Worm (Caenorhabditis elegans) whole organism, young adult: Measurements from ENCODE around the gene K08D12.3.

Experiments
- F52B5.7 ChIP-seq: sonication (generic microtip); optimal IDR thresholded peaks from 2 replicates; lab custom pipeline; 2016; ENCODE audit warnings: mild to moderate bottlenecking, missing genetic modification characterization, missing compliant biosample characterization
- aptf-3 ChIP-seq: fragments of 200-800 bp; sonication (Bioruptor generic); IDR thresholded peaks from 2 replicates; pipeline ENCODE4 v1.3.6; 2022; ENCODE audit warnings: missing genetic modification characterization, missing compliant biosample characterization
- ekl-4 ChIP-seq: fragments of 200-800 bp; sonication (Bioruptor generic); IDR thresholded peaks from 2 replicates; pipeline ENCODE4 v1.3.6; 2022; ENCODE audit warnings: missing genetic modification reagents, missing genetic modification characterization, missing compliant biosample characterization
- nhr-27 ChIP-seq: fragments of 200-800 bp; sonication (Bioruptor generic); optimal IDR thresholded peaks from 2 replicates; lab custom pipeline; 2018; ENCODE audit warnings: mild to moderate bottlenecking, missing genetic modification characterization, moderate library complexity, missing compliant biosample characterization
- zfh-2 ChIP-seq: fragments of 200-800 bp; sonication (Bioruptor generic); conservative IDR thresholded peaks from 2 replicates; pipeline ENCODE4 v1.3.6; 2022; ENCODE audit warnings: missing genetic modification reagents, missing genetic modification characterization, missing compliant biosample characterization

Gene K08D12.3

ce11 chrIV:1752480-1752879 lies 42.4 kb downstream of the K08D12.3 start:
- TF ChIP-seq zfh-2 (GFP tag; lab: Robert Waterston, UW) (peak; percentile 71), ekl-4 (GFP tag; lab: Robert Waterston, UW) (no peak)

ce11 chrIV:1753481-1753880 lies 43.4 kb downstream of the K08D12.3 start, which contains the start of gene Y41D4A.3:
Gene Y41D4A.3 (plus strand): TSS chrIV:1753781.
- no peak for TF ChIP-seq nhr-27 (tag; lab: Kevin White, UChicago)

ce11 chrIV:1758595-1758994 lies 48.5 kb downstream of the K08D12.3 start:
- TF ChIP-seq aptf-3 (GFP tag; lab: Robert Waterston, UW) (no peak), F52B5.7 (tag; lab: Kevin White, UChicago) (no peak)
